Worm (Caenorhabditis elegans) whole organism, midembryonic: ENCODE data around the gene pmk-1.
A peak's percentile ranks its signal among the peaks of the same experiment; 100 is the strongest.

Source experiments
- T22C8.4 ChIP-seq: fragments of 200-800 bp; sonication (Bioruptor generic); IDR thresholded peaks from 2 replicates; pipeline ENCODE4 v1.3.6; 2022; ENCODE audit warnings: missing genetic modification characterization, missing compliant biosample characterization
- cog-1 ChIP-seq: sonication (generic microtip); optimal IDR thresholded peaks from 2 replicates; lab custom pipeline; 2016; ENCODE audit warnings: missing genetic modification characterization, missing compliant biosample characterization
- flt-1 ChIP-seq: fragments of 200-800 bp; sonication (Bioruptor generic); IDR thresholded peaks from 2 replicates; pipeline ENCODE4 v1.3.6; 2022; ENCODE audit warnings: missing genetic modification characterization, missing compliant biosample characterization
- klf-2 ChIP-seq: fragments of 200-800 bp; sonication (Bioruptor generic); conservative IDR thresholded peaks from 2 replicates; pipeline ENCODE4 v1.3.6; 2022; ENCODE audit warnings: missing genetic modification reagents, missing genetic modification characterization, missing compliant biosample characterization
- med-1 ChIP-seq: sonication (generic microtip); optimal IDR thresholded peaks from 2 replicates; lab custom pipeline; 2017; ENCODE audit warnings: missing genetic modification characterization, mild to moderate bottlenecking, missing compliant biosample characterization, antibody characterized with exemption, missing genetic modification reagents; ENCODE audit not compliant: insufficient read depth
- ref-1 ChIP-seq: fragments of 200-800 bp; sonication (Bioruptor generic); conservative IDR thresholded peaks from 2 replicates; pipeline ENCODE4 v1.3.6; 2022; ENCODE audit warnings: missing genetic modification reagents, missing genetic modification characterization, missing compliant biosample characterization
- tab-1 ChIP-seq: fragments of 200-800 bp; sonication (Bioruptor generic); IDR thresholded peaks from 2 replicates; pipeline ENCODE4 v1.3.6; 2022; ENCODE audit warnings: missing genetic modification characterization, missing compliant biosample characterization
- ztf-23 ChIP-seq: fragments of 200-800 bp; sonication (Bioruptor generic); IDR thresholded peaks from 2 replicates; pipeline ENCODE4 v1.3.6; 2022; ENCODE audit warnings: missing genetic modification reagents, missing genetic modification characterization, missing compliant biosample characterization
- ztf-29 ChIP-seq: fragments of 200-800 bp; sonication (Bioruptor generic); IDR thresholded peaks from 2 replicates; pipeline ENCODE4 v1.3.6; 2022; ENCODE audit warnings: missing genetic modification reagents, missing genetic modification characterization, missing compliant biosample characterization

The pmk-1 gene

ce11 chrIV:8175686-8176532, 27.3 kb downstream of the pmk-1 start, which contains the start of gene pct-1:
Gene pct-1, plus strand, starts transcription at chrIV:8176482.
- no peak for TF ChIP-seq T22C8.4
- no peak for TF ChIP-seq ref-1 (GFP tag; lab: Robert Waterston, UW)
- TF ChIP-seq tab-1 = no peak
- no peak for TF ChIP-seq ztf-23 (GFP tag; lab: Robert Waterston, UW)
- TF ChIP-seq flt-1 (GFP tag; lab: Robert Waterston, UW) = no peak
- no peak for TF ChIP-seq cog-1 (tag; lab: Kevin White, UChicago)
- TF ChIP-seq ztf-29 (GFP tag; lab: Robert Waterston, UW) = no peak
- TF ChIP-seq klf-2 (GFP tag; lab: Robert Waterston, UW) = no peak
- TF ChIP-seq med-1 = no peak

ce11 chrIV:8181404-8181803, 32.8 kb downstream of the pmk-1 start:
- no peak for TF ChIP-seq flt-1 (GFP tag; lab: Robert Waterston, UW)
- TF ChIP-seq tab-1 = no peak
- TF ChIP-seq med-1 = no peak

- TF ChIP-seq T22C8.4 = no peak
- TF ChIP-seq tab-1 = no peak
- TF ChIP-seq ztf-23 (GFP tag; lab: Robert Waterston, UW) = no peak
- TF ChIP-seq med-1 = no peak
- no peak for TF ChIP-seq ztf-29 (GFP tag; lab: Robert Waterston, UW)
- TF ChIP-seq ref-1 (GFP tag; lab: Robert Waterston, UW) = no peak
- TF ChIP-seq flt-1 (GFP tag; lab: Robert Waterston, UW) = no peak
- TF ChIP-seq klf-2 (GFP tag; lab: Robert Waterston, UW) = no peak
- no peak for TF ChIP-seq cog-1 (tag; lab: Kevin White, UChicago)
These were observed 34.0 kb downstream of the pmk-1 start for ce11 chrIV:8182566-8182965.

ce11 chrIV:8183313-8183712, 34.7 kb downstream of the pmk-1 start:
- no peak for TF ChIP-seq ztf-29 (GFP tag; lab: Robert Waterston, UW)
- TF ChIP-seq ztf-23 (GFP tag; lab: Robert Waterston, UW) = no peak
- TF ChIP-seq cog-1 (tag; lab: Kevin White, UChicago) = peak; percentile 6
- TF ChIP-seq tab-1 = 0 out of 2 replicates have a peak, but pooled peaks have one; percentile 44
- TF ChIP-seq flt-1 (GFP tag; lab: Robert Waterston, UW) = peak; percentile 75; the same call in 1 of the 2 replicates
- no peak for TF ChIP-seq ref-1 (GFP tag; lab: Robert Waterston, UW)

- TF ChIP-seq T22C8.4 (no peak), flt-1 (GFP tag; lab: Robert Waterston, UW) (no peak), ztf-29 (GFP tag; lab: Robert Waterston, UW) (no peak), klf-2 (GFP tag; lab: Robert Waterston, UW) (no peak), tab-1 (no peak), ref-1 (GFP tag; lab: Robert Waterston, UW) (no peak), cog-1 (tag; lab: Kevin White, UChicago) (no peak), med-1 (no peak), ztf-23 (GFP tag; lab: Robert Waterston, UW) (no peak)
These were observed 40.0 kb downstream of the pmk-1 start for ce11 chrIV:8188421-8189112.

ce11 chrIV:8189667-8190066, 41.1 kb downstream of the pmk-1 start:
- TF ChIP-seq cog-1 (tag; lab: Kevin White, UChicago) = no peak
- no peak for TF ChIP-seq flt-1 (GFP tag; lab: Robert Waterston, UW)
- no peak for TF ChIP-seq tab-1
- no peak for TF ChIP-seq med-1
- TF ChIP-seq ztf-23 (GFP tag; lab: Robert Waterston, UW) = no peak; the same call in 1 of the 2 replicates

ce11 chrIV:8192878-8193277, 44.3 kb downstream of the pmk-1 start:
- TF ChIP-seq ztf-23 (GFP tag; lab: Robert Waterston, UW) (no peak), flt-1 (GFP tag; lab: Robert Waterston, UW) (no peak), med-1 (no peak), cog-1 (tag; lab: Kevin White, UChicago) (no peak), ztf-29 (GFP tag; lab: Robert Waterston, UW) (no peak), T22C8.4 (no peak), tab-1 (no peak), ref-1 (GFP tag; lab: Robert Waterston, UW) (no peak), klf-2 (GFP tag; lab: Robert Waterston, UW) (no peak)

ce11 chrIV:8198851-8199250, 50.3 kb downstream of the pmk-1 start, which contains the start of gene wsp-1:
Gene wsp-1, minus strand, starts transcription at chrIV:8198951.
- no peak for TF ChIP-seq klf-2 (GFP tag; lab: Robert Waterston, UW)
- TF ChIP-seq T22C8.4 = no peak
- TF ChIP-seq tab-1 = no peak
- no peak for TF ChIP-seq ref-1 (GFP tag; lab: Robert Waterston, UW)
- TF ChIP-seq ztf-23 (GFP tag; lab: Robert Waterston, UW) = no peak
- no peak for TF ChIP-seq ztf-29 (GFP tag; lab: Robert Waterston, UW)
- TF ChIP-seq cog-1 (tag; lab: Kevin White, UChicago) = no peak
- no peak for TF ChIP-seq flt-1 (GFP tag; lab: Robert Waterston, UW)
- TF ChIP-seq med-1 = no peak

- TF ChIP-seq flt-1 (GFP tag; lab: Robert Waterston, UW) = no peak
- TF ChIP-seq klf-2 (GFP tag; lab: Robert Waterston, UW) = no peak
- TF ChIP-seq ztf-23 (GFP tag; lab: Robert Waterston, UW) = no peak
- no peak for TF ChIP-seq ztf-29 (GFP tag; lab: Robert Waterston, UW)
- no peak for TF ChIP-seq tab-1
- TF ChIP-seq med-1 = no peak
- TF ChIP-seq T22C8.4 = no peak
- TF ChIP-seq ref-1 (GFP tag; lab: Robert Waterston, UW) = no peak
- no peak for TF ChIP-seq cog-1 (tag; lab: Kevin White, UChicago)
These were observed 50.7 kb downstream of the pmk-1 start for ce11 chrIV:8199274-8199673.
